Comparison of ENCODE assay signal across 1 fruit fly cellular context in the genomic region with DNA sequence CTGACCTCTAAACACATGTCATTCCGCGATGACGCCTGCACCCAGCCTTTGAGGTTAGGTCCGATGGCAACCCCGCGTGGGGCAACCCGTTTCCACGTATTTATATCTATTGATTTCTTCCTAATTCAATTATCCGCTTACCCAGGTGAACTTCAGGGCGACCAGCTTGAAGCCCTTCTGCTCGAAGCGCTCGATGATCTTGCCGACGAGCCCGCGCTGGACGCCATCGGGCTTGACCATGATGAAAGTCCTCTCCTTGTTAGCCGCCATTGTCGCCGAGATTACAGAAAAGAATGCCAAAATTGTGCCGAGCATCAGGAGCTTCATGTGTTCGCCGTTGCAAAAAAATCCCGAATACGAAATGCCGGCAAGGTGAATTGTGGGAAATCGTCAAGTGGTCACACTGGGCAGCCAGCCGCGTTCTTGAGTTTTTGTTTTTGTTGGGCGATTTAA.
A peak's percentile ranks its signal among the peaks of the same experiment; 100 is the strongest.
TF ChIP-seq lines count a peak whose summit lies in the region.

A gene (minus strand): TSS at position 449 of the 453 bp plus-strand sequence.

TF ChIP-seq in whole organism, embryonic, 481 proteins besides CTCF, POLR2A, EP300 and RAD21 (continued from another document and continues in another):
- TF ChIP-seq Camta (GFP tag; optimal IDR thresholded peaks at IDR 0.05; lab: Kevin White, UChicago) = no peak
- TF ChIP-seq Ada2b (GFP tag; IDR thresholded peaks at IDR 0.05; lab: Robert Waterston, UW) = no peak
- peak; percentile 52 for TF ChIP-seq CHES-1-like (GFP tag; optimal IDR thresholded peaks at IDR 0.05; lab: Kevin White, UChicago)
- no peak for TF ChIP-seq CG17328 (GFP tag; IDR thresholded peaks at IDR 0.05; lab: Robert Waterston, UW)
- no peak for TF ChIP-seq CG17802 (tag; optimal IDR thresholded peaks at IDR 0.05; lab: Kevin White, UChicago)
- no peak for TF ChIP-seq tap (tag; optimal IDR thresholded peaks at IDR 0.05; lab: Kevin White, UChicago)
- TF ChIP-seq Optix (GFP tag; IDR thresholded peaks at IDR 0.05; lab: Robert Waterston, UW) = no peak
- no peak for TF ChIP-seq CG1832 (GFP tag; optimal IDR thresholded peaks at IDR 0.05; lab: Kevin White, UChicago)
- no peak for TF ChIP-seq crc (GFP tag; optimal IDR thresholded peaks at IDR 0.05; lab: Kevin White, UChicago)
- no peak for TF ChIP-seq CG9215 (GFP tag; IDR thresholded peaks at IDR 0.05; lab: Robert Waterston, UW)
- peak; percentile 5 for TF ChIP-seq CG33213 (GFP tag; optimal IDR thresholded peaks at IDR 0.05; lab: Kevin White, UChicago)
- TF ChIP-seq trh (GFP tag; optimal IDR thresholded peaks at IDR 0.05; lab: Kevin White, UChicago) = no peak
- TF ChIP-seq NC2β (GFP tag; optimal IDR thresholded peaks at IDR 0.05; lab: Kevin White, UChicago) = no peak
- TF ChIP-seq Nf-YC (tag; optimal IDR thresholded peaks at IDR 0.05; lab: Kevin White, UChicago) = no peak
- TF ChIP-seq lilli (GFP tag; optimal IDR thresholded peaks at IDR 0.05; lab: Kevin White, UChicago) = no peak
- no peak for TF ChIP-seq Atf6 (GFP tag; IDR thresholded peaks at IDR 0.05; lab: Robert Waterston, UW)
- no peak for TF ChIP-seq sna (GFP tag; IDR thresholded peaks at IDR 0.05; lab: Robert Waterston, UW; ENCODE audit: partially characterized antibody)
- TF ChIP-seq Elba2 (GFP tag; optimal IDR thresholded peaks at IDR 0.05; lab: Kevin White, UChicago) = no peak
- no peak for TF ChIP-seq Bteb2 (GFP tag; optimal IDR thresholded peaks at IDR 0.05; lab: Kevin White, UChicago)
- no peak for TF ChIP-seq CG9609 (GFP tag; optimal IDR thresholded peaks at IDR 0.05; lab: Kevin White, UChicago)
- TF ChIP-seq Oli (tag; optimal IDR thresholded peaks at IDR 0.05; lab: Kevin White, UChicago) = no peak
- TF ChIP-seq CG6272 (GFP tag; IDR thresholded peaks at IDR 0.05; lab: Robert Waterston, UW) = no peak
- peak; percentile 48 for TF ChIP-seq Max (GFP tag; optimal IDR thresholded peaks at IDR 0.05; lab: Kevin White, UChicago)
- TF ChIP-seq tna (GFP tag; IDR thresholded peaks at IDR 0.05; lab: Robert Waterston, UW; ENCODE audit: partially characterized antibody) = peak; percentile 15; the same call in 1 of the 2 replicates
- no peak; the same call in 2 of the 3 replicates for TF ChIP-seq CG34224 (GFP tag; IDR thresholded peaks at IDR 0.05; lab: Robert Waterston, UW; ENCODE audit: partially characterized antibody)
- TF ChIP-seq unc-4 (GFP tag; IDR thresholded peaks at IDR 0.05; lab: Robert Waterston, UW; ENCODE audit: partially characterized antibody) = 0 out of 2 replicates have a peak, but pooled peaks have one; percentile 18
- TF ChIP-seq Sry-δ (GFP tag; optimal IDR thresholded peaks at IDR 0.05; lab: Kevin White, UChicago) = peak; percentile 26
- TF ChIP-seq CG8089 (GFP tag; optimal IDR thresholded peaks at IDR 0.05; lab: Kevin White, UChicago) = no peak
- no peak for TF ChIP-seq cad (GFP tag; optimal IDR thresholded peaks at IDR 0.05; lab: Kevin White, UChicago)
- no peak for TF ChIP-seq unpg (GFP tag; optimal IDR thresholded peaks at IDR 0.05; lab: Kevin White, UChicago)
- no peak for TF ChIP-seq Xbp1 (GFP tag; optimal IDR thresholded peaks at IDR 0.05; lab: Kevin White, UChicago)
- no peak for TF ChIP-seq CG31441 (GFP tag; IDR thresholded peaks at IDR 0.05; lab: Robert Waterston, UW)
- no peak for TF ChIP-seq CG18764 (GFP tag; optimal IDR thresholded peaks at IDR 0.05; lab: Kevin White, UChicago)
- TF ChIP-seq Oaz (GFP tag; IDR thresholded peaks at IDR 0.05; lab: Robert Waterston, UW) = no peak
- no peak for TF ChIP-seq NC2α (GFP tag; optimal IDR thresholded peaks at IDR 0.05; lab: Kevin White, UChicago)
- no peak for TF ChIP-seq CG1024 (GFP tag; IDR thresholded peaks at IDR 0.05; lab: Robert Waterston, UW)
- TF ChIP-seq CG34376 (GFP tag; optimal IDR thresholded peaks at IDR 0.05; lab: Kevin White, UChicago) = no peak
- no peak for TF ChIP-seq maf-S (GFP tag; optimal IDR thresholded peaks at IDR 0.05; lab: Kevin White, UChicago)
- TF ChIP-seq bsh (GFP tag; optimal IDR thresholded peaks at IDR 0.05; lab: Kevin White, UChicago) = no peak
- no peak for TF ChIP-seq CoRest (tag; optimal IDR thresholded peaks at IDR 0.05; lab: Kevin White, UChicago)
- no peak for TF ChIP-seq CkIIα-i1 (GFP tag; IDR thresholded peaks at IDR 0.05; lab: Robert Waterston, UW)
- no peak for TF ChIP-seq CG14014 (GFP tag; IDR thresholded peaks at IDR 0.05; lab: Robert Waterston, UW)
- no peak for TF ChIP-seq Ets65A (GFP tag; lab: Kevin White, UChicago)
- no peak for TF ChIP-seq CG12071 (GFP tag; optimal IDR thresholded peaks at IDR 0.05; lab: Kevin White, UChicago)
- no peak for TF ChIP-seq gt (GFP tag; IDR thresholded peaks at IDR 0.05; lab: Robert Waterston, UW)
- no peak for TF ChIP-seq kni (GFP tag; optimal IDR thresholded peaks at IDR 0.05; lab: Kevin White, UChicago)
- no peak for TF ChIP-seq MTF-1 (GFP tag; optimal IDR thresholded peaks at IDR 0.05; lab: Kevin White, UChicago; ENCODE audit: borderline replicate concordance)
- TF ChIP-seq klu (GFP tag; IDR thresholded peaks at IDR 0.05; lab: Robert Waterston, UW) = no peak
- no peak for TF ChIP-seq kay (GFP tag; optimal IDR thresholded peaks at IDR 0.05; lab: Kevin White, UChicago)
- no peak for TF ChIP-seq CG10979 (tag; optimal IDR thresholded peaks at IDR 0.05; lab: Kevin White, UChicago)
- TF ChIP-seq YL-1 (GFP tag; optimal IDR thresholded peaks at IDR 0.05; lab: Kevin White, UChicago) = peak; percentile 59
- no peak for TF ChIP-seq CG7987 (GFP tag; optimal IDR thresholded peaks at IDR 0.05; lab: Kevin White, UChicago)
- no peak for TF ChIP-seq CG6854 (GFP tag; optimal IDR thresholded peaks at IDR 0.05; lab: Kevin White, UChicago)
- TF ChIP-seq mam (GFP tag; optimal IDR thresholded peaks at IDR 0.05; lab: Kevin White, UChicago) = no peak
- no peak for TF ChIP-seq gcm (GFP tag; optimal IDR thresholded peaks at IDR 0.05; lab: Kevin White, UChicago)
- TF ChIP-seq CG8388 (GFP tag; optimal IDR thresholded peaks at IDR 0.05; lab: Kevin White, UChicago) = no peak
- TF ChIP-seq twi (tag; optimal IDR thresholded peaks at IDR 0.05; lab: Kevin White, UChicago) = no peak
- TF ChIP-seq CG18476 (GFP tag; optimal IDR thresholded peaks at IDR 0.05; lab: Kevin White, UChicago) = no peak
- no peak for TF ChIP-seq peb (GFP tag; IDR thresholded peaks at IDR 0.05; lab: Robert Waterston, UW)
- TF ChIP-seq CG10147 (GFP tag; optimal IDR thresholded peaks at IDR 0.05; lab: Kevin White, UChicago) = no peak
- peak; percentile 25 for TF ChIP-seq exex (tag; optimal IDR thresholded peaks at IDR 0.05; lab: Kevin White, UChicago)
- no peak for TF ChIP-seq CG14667 (GFP tag; IDR thresholded peaks at IDR 0.05; lab: Robert Waterston, UW)
- no peak for TF ChIP-seq CG13624 (GFP tag; optimal IDR thresholded peaks at IDR 0.05; lab: Kevin White, UChicago)
- TF ChIP-seq Gug (GFP tag; IDR thresholded peaks at IDR 0.05; lab: Robert Waterston, UW) = no peak
- no peak for TF ChIP-seq bbx (GFP tag; IDR thresholded peaks at IDR 0.05; lab: Robert Waterston, UW; ENCODE audit: partially characterized antibody)
- no peak for TF ChIP-seq CG16815 (GFP tag; optimal IDR thresholded peaks at IDR 0.05; lab: Kevin White, UChicago)
- TF ChIP-seq H2.0 (GFP tag; IDR thresholded peaks at IDR 0.05; lab: Robert Waterston, UW) = no peak
- TF ChIP-seq oc (tag; optimal IDR thresholded peaks at IDR 0.05; lab: Kevin White, UChicago) = no peak
- no peak for TF ChIP-seq tx (GFP tag; optimal IDR thresholded peaks at IDR 0.05; lab: Kevin White, UChicago)
- TF ChIP-seq chif (GFP tag; optimal IDR thresholded peaks at IDR 0.05; lab: Kevin White, UChicago) = no peak
- TF ChIP-seq ttk (GFP tag; IDR thresholded peaks at IDR 0.05; lab: Robert Waterston, UW) = no peak
- TF ChIP-seq lmd (GFP tag; IDR thresholded peaks at IDR 0.05; lab: Robert Waterston, UW) = no peak
- TF ChIP-seq CG7556 (GFP tag; optimal IDR thresholded peaks at IDR 0.05; lab: Kevin White, UChicago) = no peak
- no peak for TF ChIP-seq Poxn (GFP tag; IDR thresholded peaks at IDR 0.05; lab: Robert Waterston, UW)
- TF ChIP-seq hkb (optimal IDR thresholded peaks at IDR 0.05; lab: Kevin White, UChicago) = no peak
- TF ChIP-seq hkb (GFP tag; IDR thresholded peaks at IDR 0.05; lab: Robert Waterston, UW) = no peak
- no peak for TF ChIP-seq sqz (GFP tag; optimal IDR thresholded peaks at IDR 0.05; lab: Kevin White, UChicago)
- TF ChIP-seq Mes4 (GFP tag; optimal IDR thresholded peaks at IDR 0.05; lab: Kevin White, UChicago) = no peak
- TF ChIP-seq mirr (GFP tag; optimal IDR thresholded peaks at IDR 0.05; lab: Kevin White, UChicago) = no peak
- no peak for TF ChIP-seq mld (GFP tag; IDR thresholded peaks at IDR 0.05; lab: Robert Waterston, UW; ENCODE audit: partially characterized antibody)
- TF ChIP-seq D19B (GFP tag; optimal IDR thresholded peaks at IDR 0.05; lab: Kevin White, UChicago) = no peak
- no peak for TF ChIP-seq da (GFP tag; optimal IDR thresholded peaks at IDR 0.05; lab: Kevin White, UChicago)
- 0 out of 2 replicates have a peak, but pooled peaks have one; percentile 18 for TF ChIP-seq hbn (GFP tag; IDR thresholded peaks at IDR 0.05; lab: Robert Waterston, UW; ENCODE audit: partially characterized antibody)
- no peak for TF ChIP-seq CG6689 (GFP tag; IDR thresholded peaks at IDR 0.05; lab: Robert Waterston, UW)
- peak; percentile 75 for TF ChIP-seq CG12659 (GFP tag; optimal IDR thresholded peaks at IDR 0.05; lab: Kevin White, UChicago)
- TF ChIP-seq Dp (GFP tag; optimal IDR thresholded peaks at IDR 0.05; lab: Kevin White, UChicago) = peak; percentile 68
- no peak for TF ChIP-seq ewg (GFP tag; optimal IDR thresholded peaks at IDR 0.05; lab: Kevin White, UChicago)
- TF ChIP-seq ash1 (GFP tag; optimal IDR thresholded peaks at IDR 0.05; lab: Kevin White, UChicago) = no peak
- no peak for TF ChIP-seq HmgD (GFP tag; optimal IDR thresholded peaks at IDR 0.05; lab: Kevin White, UChicago)
- peak; percentile 34 for TF ChIP-seq CG3281 (GFP tag; optimal IDR thresholded peaks at IDR 0.05; lab: Kevin White, UChicago)
- TF ChIP-seq tgo (GFP tag; IDR thresholded peaks at IDR 0.05; lab: Robert Waterston, UW) = no peak
- no peak for TF ChIP-seq CG11247 (GFP tag; IDR thresholded peaks at IDR 0.05; lab: Robert Waterston, UW)
- peak; percentile 73 for TF ChIP-seq MBD-R2 (GFP tag; IDR thresholded peaks at IDR 0.05; lab: Robert Waterston, UW)
- TF ChIP-seq CG8359 (GFP tag; optimal IDR thresholded peaks at IDR 0.05; lab: Kevin White, UChicago; ENCODE audit: borderline replicate concordance) = no peak
- no peak for TF ChIP-seq CG5180 (GFP tag; optimal IDR thresholded peaks at IDR 0.05; lab: Kevin White, UChicago)
- no peak for TF ChIP-seq CG7271 (tag; optimal IDR thresholded peaks at IDR 0.05; lab: Kevin White, UChicago)
- TF ChIP-seq CG2678 (tag; optimal IDR thresholded peaks at IDR 0.05; lab: Kevin White, UChicago) = no peak
- TF ChIP-seq salm (tag; optimal IDR thresholded peaks at IDR 0.05; lab: Kevin White, UChicago) = no peak
- TF ChIP-seq ssp (GFP tag; IDR thresholded peaks at IDR 0.05; lab: Robert Waterston, UW) = no peak
- no peak for TF ChIP-seq nerfin-2 (GFP tag; IDR thresholded peaks at IDR 0.05; lab: Robert Waterston, UW; ENCODE audit: partially characterized antibody)
- no peak for TF ChIP-seq CG3065 (GFP tag; optimal IDR thresholded peaks at IDR 0.05; lab: Kevin White, UChicago)
- no peak for TF ChIP-seq disco-r (GFP tag; optimal IDR thresholded peaks at IDR 0.05; lab: Kevin White, UChicago)
- TF ChIP-seq lov (optimal IDR thresholded peaks at IDR 0.05; lab: Kevin White, UChicago) = no peak
- peak; percentile 28; the same call in 1 of the 3 replicates for TF ChIP-seq lov (GFP tag; IDR thresholded peaks at IDR 0.05; lab: Robert Waterston, UW)
- TF ChIP-seq CG10565 (GFP tag; optimal IDR thresholded peaks at IDR 0.05; lab: Kevin White, UChicago) = no peak
- TF ChIP-seq chm (GFP tag; IDR thresholded peaks at IDR 0.05; lab: Robert Waterston, UW) = no peak
- no peak for TF ChIP-seq CG13424 (tag; optimal IDR thresholded peaks at IDR 0.05; lab: Kevin White, UChicago)
- TF ChIP-seq CG12155 (GFP tag; optimal IDR thresholded peaks at IDR 0.05; lab: Kevin White, UChicago) = no peak
- TF ChIP-seq prd (optimal IDR thresholded peaks at IDR 0.05; lab: Kevin White, UChicago) = no peak
- TF ChIP-seq prd (GFP tag; IDR thresholded peaks at IDR 0.05; lab: Robert Waterston, UW) = no peak
- no peak for TF ChIP-seq bab2 (GFP tag; optimal IDR thresholded peaks at IDR 0.05; lab: Kevin White, UChicago)
- TF ChIP-seq CG4617 (GFP tag; optimal IDR thresholded peaks at IDR 0.05; lab: Kevin White, UChicago; ENCODE audit: borderline replicate concordance) = peak; percentile 48
- TF ChIP-seq CG8765 (GFP tag; IDR thresholded peaks at IDR 0.05; lab: Robert Waterston, UW) = no peak
- TF ChIP-seq chinmo (GFP tag; IDR thresholded peaks at IDR 0.05; lab: Robert Waterston, UW; ENCODE audit: partially characterized antibody) = 0 out of 4 replicates have a peak, but pooled peaks have one; percentile 44
- TF ChIP-seq caup (GFP tag; optimal IDR thresholded peaks at IDR 0.05; lab: Kevin White, UChicago; ENCODE audit: severe bottlenecking) = no peak
- TF ChIP-seq Ravus (GFP tag; IDR thresholded peaks at IDR 0.05; lab: Robert Waterston, UW) = no peak
- TF ChIP-seq Bgb (GFP tag; IDR thresholded peaks at IDR 0.05; lab: Robert Waterston, UW; ENCODE audit: partially characterized antibody) = no peak
- no peak for TF ChIP-seq CG17385 (GFP tag; optimal IDR thresholded peaks at IDR 0.05; lab: Kevin White, UChicago)
- no peak for TF ChIP-seq CG17361 (GFP tag; IDR thresholded peaks at IDR 0.05; lab: Robert Waterston, UW)
- TF ChIP-seq CG43689 (GFP tag; IDR thresholded peaks at IDR 0.05; lab: Robert Waterston, UW) = no peak
- TF ChIP-seq Hr78 (GFP tag; optimal IDR thresholded peaks at IDR 0.05; lab: Kevin White, UChicago) = no peak
- TF ChIP-seq Hey (tag; optimal IDR thresholded peaks at IDR 0.05; lab: Kevin White, UChicago) = no peak
- no peak for TF ChIP-seq CG12942 (GFP tag; optimal IDR thresholded peaks at IDR 0.05; lab: Kevin White, UChicago)
- TF ChIP-seq slou (GFP tag; optimal IDR thresholded peaks at IDR 0.05; lab: Kevin White, UChicago) = no peak
- TF ChIP-seq CG11560 (tag; IDR thresholded peaks at IDR 0.05; lab: Robert Waterston, UW) = no peak
- TF ChIP-seq Side (GFP tag; optimal IDR thresholded peaks at IDR 0.05; lab: Kevin White, UChicago) = no peak
- TF ChIP-seq Hr51 (GFP tag; optimal IDR thresholded peaks at IDR 0.05; lab: Kevin White, UChicago) = no peak
- no peak for TF ChIP-seq ap (GFP tag; IDR thresholded peaks at IDR 0.05; lab: Robert Waterston, UW)
- no peak for TF ChIP-seq ATbp (GFP tag; optimal IDR thresholded peaks at IDR 0.05; lab: Kevin White, UChicago)
- TF ChIP-seq wek (GFP tag; optimal IDR thresholded peaks at IDR 0.05; lab: Kevin White, UChicago) = no peak
- TF ChIP-seq Dref (GFP tag; IDR thresholded peaks at IDR 0.05; lab: Robert Waterston, UW) = peak; percentile 48
